Worm (Caenorhabditis elegans): ENCODE measurements around the gene srx-135.

ce11 chrV:13850170-13850569, 8.8 kb upstream of the srx-135 start, which contains the start of gene hpx-2:
- TF ChIP-seq nhr-12 (tag; optimal IDR thresholded peaks at IDR 0.05) = no peak
- no peak for TF ChIP-seq egl-27 (tag; optimal IDR thresholded peaks at IDR 0.05)
- TF ChIP-seq zag-1 (tag; optimal IDR thresholded peaks at IDR 0.05) = no peak
- no peak for TF ChIP-seq sup-37 (GFP tag; optimal IDR thresholded peaks at IDR 0.05)
- no peak for TF ChIP-seq nhr-90 (tag; optimal IDR thresholded peaks at IDR 0.05; ENCODE audit: poor library complexity)
- TF ChIP-seq hlh-17 (GFP tag; optimal IDR thresholded peaks at IDR 0.05; ENCODE audit: borderline replicate concordance) = no peak
- no peak for TF ChIP-seq ztf-4 (tag; optimal IDR thresholded peaks at IDR 0.05)
- TF ChIP-seq unc-130 (tag; optimal IDR thresholded peaks at IDR 0.05) = no peak
